Fruit fly (Drosophila melanogaster) whole organism, embryonic: ENCODE results near the gene CG14803.

Source experiments
- B-H1 ChIP-seq: fragments of 200-800 bp; sonication (Bioruptor generic); IDR thresholded peaks from 3 replicates; pipeline ENCODE4 v1.3.6; 2022; ENCODE audit warnings: missing biosample characterization, missing genetic modification characterization
- B-H2 ChIP-seq: fragments of 200-800 bp; sonication (Bioruptor generic); optimal IDR thresholded peaks from 2 replicates; lab custom pipeline; 2018; ENCODE audit warnings: missing biosample characterization, mild to moderate bottlenecking, missing genetic modification characterization
- Blimp-1 ChIP-seq: fragments of 200-800 bp; sonication (Bioruptor generic); optimal IDR thresholded peaks from 3 replicates; lab custom pipeline; 2018; ENCODE audit warnings: missing biosample characterization, missing genetic modification characterization, mild to moderate bottlenecking, moderate library complexity, missing genetic modification reagents
- CG10321 ChIP-seq: fragments of 200-800 bp; sonication (Bioruptor generic); IDR thresholded peaks from 2 replicates; pipeline ENCODE4 v1.3.6; 2022; ENCODE audit warnings: missing biosample characterization, missing genetic modification characterization
- CG10543 ChIP-seq: fragments of 200-800 bp; sonication (Bioruptor generic); optimal IDR thresholded peaks from 3 replicates; lab custom pipeline; 2017; ENCODE audit warnings: missing biosample characterization, mild to moderate bottlenecking, missing genetic modification characterization, moderate library complexity
- CG10565 ChIP-seq: fragments of 200-800 bp; sonication (Bioruptor generic); optimal IDR thresholded peaks from 3 replicates; lab custom pipeline; 2016; ENCODE audit warnings: missing biosample characterization, mild to moderate bottlenecking, missing genetic modification characterization
- CG11723 ChIP-seq: fragments of 200-800 bp; sonication (Bioruptor generic); optimal IDR thresholded peaks from 2 replicates; lab custom pipeline; 2017; ENCODE audit warnings: missing biosample characterization, mild to moderate bottlenecking, missing genetic modification characterization
- CG12104 ChIP-seq: fragments of 200-800 bp; sonication (Bioruptor generic); optimal IDR thresholded peaks from 3 replicates; lab custom pipeline; 2016; ENCODE audit warnings: missing biosample characterization, missing genetic modification characterization
- CG13624 ChIP-seq: fragments of 200-800 bp; sonication (Bioruptor generic); optimal IDR thresholded peaks from 2 replicates; lab custom pipeline; 2016; ENCODE audit warnings: missing biosample characterization, missing genetic modification characterization
- CG1602 ChIP-seq: fragments of 200-800 bp; sonication (Bioruptor generic); optimal IDR thresholded peaks from 3 replicates; lab custom pipeline; 2016; ENCODE audit warnings: missing biosample characterization, missing genetic modification characterization
- CG16779 ChIP-seq: fragments of 200-800 bp; sonication (Bioruptor generic); IDR thresholded peaks from 2 replicates; pipeline ENCODE4 v1.3.6; 2022; ENCODE audit warnings: missing biosample characterization, missing genetic modification characterization
- CG16813 ChIP-seq: fragments of 200-800 bp; sonication (Bioruptor generic); IDR thresholded peaks from 3 replicates; pipeline ENCODE4 v1.3.6; 2022; ENCODE audit warnings: missing biosample characterization, missing genetic modification characterization; ENCODE audit not compliant: partially characterized antibody
- CG2116 ChIP-seq: fragments of 200-800 bp; sonication (Bioruptor generic); optimal IDR thresholded peaks from 3 replicates; lab custom pipeline; 2018; ENCODE audit warnings: missing biosample characterization, mild to moderate bottlenecking, missing genetic modification characterization
- CG2202 ChIP-seq: fragments of 200-800 bp; sonication (Bioruptor generic); optimal IDR thresholded peaks from 2 replicates; lab custom pipeline; 2018; ENCODE audit warnings: missing biosample characterization, mild to moderate bottlenecking, missing genetic modification characterization
- CG2875 ChIP-seq: fragments of 200-800 bp; sonication (Bioruptor generic); optimal IDR thresholded peaks from 2 replicates; lab custom pipeline; 2017; ENCODE audit warnings: missing biosample characterization, mild to moderate bottlenecking, missing genetic modification characterization, missing genetic modification reagents
- CG31441 ChIP-seq: fragments of 200-800 bp; sonication (Bioruptor generic); IDR thresholded peaks from 2 replicates; pipeline ENCODE4 v1.3.6; 2022; ENCODE audit warnings: missing biosample characterization, missing genetic modification characterization
- CG34376 ChIP-seq: fragments of 200-800 bp; sonication (Bioruptor generic); optimal IDR thresholded peaks from 2 replicates; lab custom pipeline; 2018; ENCODE audit warnings: missing biosample characterization, mild to moderate bottlenecking, missing genetic modification characterization
- CG4820 ChIP-seq: fragments of 200-800 bp; sonication (Bioruptor generic); optimal IDR thresholded peaks from 3 replicates; lab custom pipeline; 2016; ENCODE audit warnings: missing biosample characterization, missing genetic modification characterization
- CG6765 ChIP-seq: fragments of 200-800 bp; sonication (Bioruptor generic); optimal IDR thresholded peaks from 3 replicates; lab custom pipeline; 2017; ENCODE audit warnings: missing biosample characterization, mild to moderate bottlenecking, missing genetic modification characterization
- CG7271 ChIP-seq: fragments of 200-800 bp; sonication (Bioruptor generic); optimal IDR thresholded peaks from 2 replicates; lab custom pipeline; 2018; ENCODE audit warnings: missing biosample characterization, mild to moderate bottlenecking, missing genetic modification characterization, moderate library complexity
- CG7839 ChIP-seq: fragments of 200-800 bp; sonication (Bioruptor generic); optimal IDR thresholded peaks from 3 replicates; lab custom pipeline; 2018; ENCODE audit warnings: missing biosample characterization, mild to moderate bottlenecking, missing genetic modification characterization, moderate library complexity
- Dbx ChIP-seq: fragments of 200-800 bp; sonication (Bioruptor generic); IDR thresholded peaks from 3 replicates; pipeline ENCODE4 v1.3.6; 2022; ENCODE audit warnings: missing biosample characterization, missing genetic modification characterization
- Dref ChIP-seq: fragments of 200-800 bp; sonication (Bioruptor generic); IDR thresholded peaks from 2 replicates; pipeline ENCODE4 v1.3.6; 2022; ENCODE audit warnings: missing biosample characterization, missing genetic modification characterization
- E2f2 ChIP-seq: fragments of 200-800 bp; sonication (Bioruptor generic); IDR thresholded peaks from 2 replicates; pipeline ENCODE4 v1.3.6; 2022; ENCODE audit warnings: missing biosample characterization, missing genetic modification characterization
- Gug ChIP-seq: fragments of 200-800 bp; sonication (Bioruptor generic); IDR thresholded peaks from 4 replicates; pipeline ENCODE4 v1.3.6; 2022; ENCODE audit warnings: missing biosample characterization, missing genetic modification characterization
- H2.0 ChIP-seq: fragments of 200-800 bp; sonication (Bioruptor generic); IDR thresholded peaks from 2 replicates; pipeline ENCODE4 v1.3.6; 2022; ENCODE audit warnings: missing biosample characterization, missing genetic modification characterization
- Med ChIP-seq: fragments of 200-800 bp; sonication (Bioruptor generic); peaks from one replicate; lab custom pipeline; 2016; ENCODE audit warnings: missing biosample characterization, missing genetic modification characterization, mild to moderate bottlenecking, inconsistent platforms, moderate library complexity
- Meics ChIP-seq: fragments of 200-800 bp; sonication (Bioruptor generic); optimal IDR thresholded peaks from 2 replicates; lab custom pipeline; 2017; ENCODE audit warnings: missing biosample characterization, mild to moderate bottlenecking, missing genetic modification characterization
- Rfx ChIP-seq: fragments of 200-800 bp; sonication (Bioruptor generic); IDR thresholded peaks from 2 replicates; pipeline ENCODE4 v1.3.6; 2022; ENCODE audit warnings: missing biosample characterization, missing genetic modification characterization
- Usf ChIP-seq: fragments of 200-800 bp; sonication (Bioruptor generic); optimal IDR thresholded peaks from 2 replicates; lab custom pipeline; 2017; ENCODE audit warnings: missing genotype, missing biosample characterization, missing genetic modification characterization
- ac ChIP-seq: fragments of 200-800 bp; sonication (Bioruptor generic); optimal IDR thresholded peaks from 3 replicates; lab custom pipeline; 2017; ENCODE audit warnings: missing biosample characterization, mild to moderate bottlenecking, missing genetic modification characterization
- az2 ChIP-seq: fragments of 200-800 bp; sonication (Bioruptor generic); optimal IDR thresholded peaks from 3 replicates; lab custom pipeline; 2016; ENCODE audit warnings: missing biosample characterization, missing genetic modification characterization
- chinmo ChIP-seq: fragments of 200-800 bp; sonication (Bioruptor generic); IDR thresholded peaks from 4 replicates; pipeline ENCODE4 v1.3.6; 2022; ENCODE audit warnings: missing biosample characterization, missing genetic modification characterization; ENCODE audit not compliant: partially characterized antibody
- chn ChIP-seq: fragments of 200-800 bp; sonication (Bioruptor generic); optimal IDR thresholded peaks from 2 replicates; lab custom pipeline; 2016; ENCODE audit warnings: missing biosample characterization, missing genetic modification characterization
- emc ChIP-seq: fragments of 200-800 bp; sonication (Bioruptor generic); optimal IDR thresholded peaks from 2 replicates; lab custom pipeline; 2016; ENCODE audit warnings: missing biosample characterization, missing genetic modification characterization
- en ChIP-seq: fragments of 200-800 bp; sonication (Bioruptor generic); optimal IDR thresholded peaks from 2 replicates; lab custom pipeline; 2016; ENCODE audit warnings: missing biosample characterization, missing genetic modification characterization
- fu2 ChIP-seq: fragments of 200-800 bp; sonication (Bioruptor generic); optimal IDR thresholded peaks from 2 replicates; lab custom pipeline; 2016; ENCODE audit warnings: missing biosample characterization, missing genetic modification characterization
- grn ChIP-seq: fragments of 200-800 bp; sonication (Bioruptor generic); optimal IDR thresholded peaks from 3 replicates; lab custom pipeline; 2017; ENCODE audit warnings: missing biosample characterization, missing genetic modification characterization
- her ChIP-seq: fragments of 200-800 bp; sonication (Bioruptor generic); optimal IDR thresholded peaks from 2 replicates; lab custom pipeline; 2016; ENCODE audit warnings: missing biosample characterization, missing genetic modification characterization
- kay ChIP-seq: fragments of 200-800 bp; sonication (Bioruptor generic); optimal IDR thresholded peaks from 2 replicates; lab custom pipeline; 2016; ENCODE audit warnings: missing biosample characterization, missing genetic modification characterization
- ken ChIP-seq: fragments of 200-800 bp; sonication (Bioruptor generic); IDR thresholded peaks from 3 replicates; pipeline ENCODE4 v1.3.6; 2022; ENCODE audit warnings: missing biosample characterization, missing genetic modification characterization
- lilli ChIP-seq: fragments of 200-800 bp; sonication (Bioruptor generic); optimal IDR thresholded peaks from 3 replicates; lab custom pipeline; 2016; ENCODE audit warnings: missing biosample characterization, missing genetic modification characterization
- pfk ChIP-seq: fragments of 200-800 bp; sonication (Bioruptor generic); optimal IDR thresholded peaks from 2 replicates; lab custom pipeline; 2018; ENCODE audit warnings: missing biosample characterization, mild to moderate bottlenecking, missing genetic modification characterization, moderate library complexity
- pnt ChIP-seq: fragments of 200-800 bp; sonication (Bioruptor generic); optimal IDR thresholded peaks from 3 replicates; lab custom pipeline; 2016; ENCODE audit warnings: missing biosample characterization, missing genetic modification characterization
- ro ChIP-seq: fragments of 200-800 bp; sonication (Bioruptor generic); IDR thresholded peaks from 2 replicates; pipeline ENCODE4 v1.3.6; 2022; ENCODE audit warnings: missing biosample characterization, missing genetic modification characterization
- so ChIP-seq: fragments of 200-800 bp; sonication (Bioruptor generic); IDR thresholded peaks from 3 replicates; pipeline ENCODE4 v1.3.6; 2022; ENCODE audit warnings: missing biosample characterization, missing genetic modification characterization
- sqz ChIP-seq: fragments of 200-800 bp; sonication (Bioruptor generic); optimal IDR thresholded peaks from 3 replicates; lab custom pipeline; 2018; ENCODE audit warnings: missing biosample characterization, mild to moderate bottlenecking, missing genetic modification characterization
- sug ChIP-seq: fragments of 200-800 bp; optimal IDR thresholded peaks from 2 replicates; lab custom pipeline; 2019; ENCODE audit warnings: missing biosample characterization, mild to moderate bottlenecking, missing genetic modification characterization, moderate library complexity
- tgo ChIP-seq: fragments of 200-800 bp; sonication (Bioruptor generic); IDR thresholded peaks from 3 replicates; pipeline ENCODE4 v1.3.6; 2022; ENCODE audit warnings: missing biosample characterization, missing genetic modification characterization
- yki ChIP-seq: fragments of >200 bp; optimal IDR thresholded peaks from 3 replicates; lab custom pipeline; 2018
- zfh1 ChIP-seq: fragments of 200-800 bp; sonication (Bioruptor generic); IDR thresholded peaks from 3 replicates; pipeline ENCODE4 v1.3.6; 2022; ENCODE audit warnings: missing biosample characterization, missing genetic modification characterization

The CG14803 gene

dm6 chrX:1877107-1877736, 8.6 kb downstream of the CG14803 start, which contains the start of the genes CG14817 and CG14805 (continued):
- TF ChIP-seq Med (GFP tag; lab: Kevin White, UChicago) = peak; percentile 95
- TF ChIP-seq CG4820 (GFP tag; lab: Kevin White, UChicago) = no peak
- no peak for TF ChIP-seq CG16779 (GFP tag; lab: Robert Waterston, UW)
- TF ChIP-seq B-H1 (GFP tag; lab: Robert Waterston, UW) = no peak
- no peak for TF ChIP-seq Dbx (GFP tag; lab: Robert Waterston, UW)
- TF ChIP-seq CG7839 (tag; lab: Kevin White, UChicago) = peak; percentile 66
- peak; percentile 74 for TF ChIP-seq pfk (GFP tag; lab: Kevin White, UChicago)
- TF ChIP-seq Dref (GFP tag; lab: Robert Waterston, UW) = peak; percentile 78
- peak; percentile 71 for TF ChIP-seq sqz (GFP tag; lab: Kevin White, UChicago)
- peak; percentile 93 for TF ChIP-seq CG6765 (GFP tag; lab: Kevin White, UChicago)
- TF ChIP-seq CG31441 (GFP tag; lab: Robert Waterston, UW) = peak; percentile 75
- peak; percentile 48 for TF ChIP-seq ac (GFP tag; lab: Kevin White, UChicago)
- no peak for TF ChIP-seq kay (GFP tag; lab: Kevin White, UChicago)
- no peak for TF ChIP-seq chn
- no peak for TF ChIP-seq CG10321 (GFP tag; lab: Robert Waterston, UW)
- no peak for TF ChIP-seq Gug (GFP tag; lab: Robert Waterston, UW)
- no peak for TF ChIP-seq emc
- peak; percentile 89 for TF ChIP-seq Meics
- peak; percentile 91 for TF ChIP-seq B-H2 (GFP tag; lab: Kevin White, UChicago)
- TF ChIP-seq CG1602 (GFP tag; lab: Kevin White, UChicago) = no peak
- peak; percentile 57 for TF ChIP-seq E2f2 (GFP tag; lab: Robert Waterston, UW)
- TF ChIP-seq en (GFP tag; lab: Kevin White, UChicago) = peak; percentile 35
- peak; percentile 27; the same call in 1 of the 2 replicates for TF ChIP-seq H2.0 (GFP tag; lab: Robert Waterston, UW)
- peak; percentile 58 for TF ChIP-seq CG16813 (GFP tag; lab: Robert Waterston, UW)
- peak; percentile 48; the same call in 1 of the 3 replicates for TF ChIP-seq tgo
- TF ChIP-seq Rfx = peak; percentile 78
- 0 out of 3 replicates have a peak, but pooled peaks have one; percentile 29 for TF ChIP-seq so (GFP tag; lab: Robert Waterston, UW)
- TF ChIP-seq az2 (GFP tag; lab: Kevin White, UChicago) = peak; percentile 29
- no peak for TF ChIP-seq chinmo (GFP tag; lab: Robert Waterston, UW)
- peak; percentile 13 for TF ChIP-seq fu2 (GFP tag; lab: Kevin White, UChicago)
- no peak for TF ChIP-seq pnt
- TF ChIP-seq ro = no peak
- TF ChIP-seq yki (lab: Kevin White, UChicago) = no peak
- TF ChIP-seq CG2116 (GFP tag; lab: Kevin White, UChicago) = peak; percentile 91
- TF ChIP-seq Usf (GFP tag; lab: Kevin White, UChicago) = peak; percentile 26
- peak; percentile 30 for TF ChIP-seq CG13624 (GFP tag; lab: Kevin White, UChicago)
- peak; percentile 62 for TF ChIP-seq CG11723 (GFP tag; lab: Kevin White, UChicago)
- peak; percentile 51; the same call in 1 of the 3 replicates for TF ChIP-seq zfh1 (GFP tag; lab: Robert Waterston, UW)
- peak; percentile 12 for TF ChIP-seq her
- TF ChIP-seq Blimp-1 = no peak
- TF ChIP-seq CG10565 = no peak
- 0 out of 3 replicates have a peak, but pooled peaks have one; percentile 40 for TF ChIP-seq ken (GFP tag; lab: Robert Waterston, UW)
- peak; percentile 50 for TF ChIP-seq CG2875 (GFP tag; lab: Kevin White, UChicago)
- peak; percentile 72 for TF ChIP-seq sug (tag; lab: Kevin White, UChicago)
- TF ChIP-seq lilli (GFP tag; lab: Kevin White, UChicago) = no peak
- TF ChIP-seq CG34376 = peak; percentile 94
- peak; percentile 94 for TF ChIP-seq CG7271 (tag; lab: Kevin White, UChicago)
- TF ChIP-seq grn (GFP tag; lab: Kevin White, UChicago) = no peak
- TF ChIP-seq CG2202 (tag; lab: Kevin White, UChicago) = peak; percentile 65
- peak; percentile 57 for TF ChIP-seq CG12104 (GFP tag; lab: Kevin White, UChicago)
- TF ChIP-seq CG10543 (GFP tag; lab: Kevin White, UChicago) = peak; percentile 89
